Worm (Caenorhabditis elegans) whole organism, L4 larva: ENCODE measurements around the gene gldi-10.

Source experiments
- F10B5.3 ChIP-seq: sonication (generic microtip); optimal IDR thresholded peaks from 2 replicates; lab custom pipeline; 2016; ENCODE audit warnings: mild to moderate bottlenecking, missing genetic modification characterization, missing compliant biosample characterization
- F26F4.8 ChIP-seq: fragments of 200-800 bp; sonication (Bioruptor generic); conservative IDR thresholded peaks from 2 replicates; pipeline ENCODE4 v1.3.6; 2022; ENCODE audit warnings: missing genetic modification characterization, missing compliant biosample characterization
- T20F7.1 ChIP-seq: fragments of 200-800 bp; sonication (Bioruptor generic); optimal IDR thresholded peaks from 2 replicates; lab custom pipeline; 2018; ENCODE audit warnings: mild to moderate bottlenecking, missing genetic modification characterization, missing compliant biosample characterization
- Y48G9A.11 ChIP-seq: fragments of 200-800 bp; sonication (Bioruptor generic); IDR thresholded peaks from 2 replicates; pipeline ENCODE4 v1.3.6; 2022; ENCODE audit warnings: missing genetic modification reagents, missing genetic modification characterization, missing compliant biosample characterization
- Y5F2A.4 ChIP-seq: fragments of 200-800 bp; sonication (Bioruptor generic); optimal IDR thresholded peaks from 2 replicates; lab custom pipeline; 2018; ENCODE audit warnings: mild to moderate bottlenecking, missing genetic modification characterization, missing compliant biosample characterization
- ZK337.2 ChIP-seq: fragments of 200-800 bp; sonication (Bioruptor generic); IDR thresholded peaks from 2 replicates; pipeline ENCODE4 v1.3.6; 2022; ENCODE audit warnings: missing genetic modification reagents, missing genetic modification characterization, missing compliant biosample characterization
- aha-1 ChIP-seq: fragments of 150-350 bp; peaks from one replicate; lab custom pipeline; 2014; ENCODE audit warnings: missing biosample characterization, missing genetic modification characterization
- ama-1 ChIP-seq: fragments of 150-350 bp; optimal IDR thresholded peaks from 2 replicates; lab custom pipeline; 2014; ENCODE audit warnings: inconsistent platforms, mixed read lengths
- arid-1 ChIP-seq: fragments of 200-800 bp; sonication (Bioruptor generic); conservative IDR thresholded peaks from 2 replicates; pipeline ENCODE4 v1.3.6; 2022; ENCODE audit warnings: missing genetic modification reagents, missing genetic modification characterization, missing compliant biosample characterization
- attf-4 ChIP-seq: sonication (generic microtip); optimal IDR thresholded peaks from 3 replicates; lab custom pipeline; 2017; ENCODE audit warnings: missing biosample characterization, missing genetic modification characterization
- ceh-20 ChIP-seq: fragments of 200-800 bp; sonication (Bioruptor generic); IDR thresholded peaks from 2 replicates; pipeline ENCODE4 v1.3.6; 2022; ENCODE audit warnings: missing genetic modification reagents, missing genetic modification characterization, missing compliant biosample characterization
- ceh-44 ChIP-seq: fragments of 200-800 bp; sonication (Bioruptor generic); IDR thresholded peaks from 2 replicates; pipeline ENCODE4 v1.3.6; 2022; ENCODE audit warnings: missing genetic modification reagents, missing genetic modification characterization, missing compliant biosample characterization
- ceh-82 ChIP-seq: sonication (generic microtip); optimal IDR thresholded peaks from 2 replicates; lab custom pipeline; 2017; ENCODE audit warnings: missing biosample characterization, missing genetic modification characterization
- ces-1 ChIP-seq: fragments of 150-350 bp; sonication (generic microtip); optimal IDR thresholded peaks from 4 replicates; lab custom pipeline; 2014; ENCODE audit warnings: missing biosample characterization, missing genetic modification reagents, missing genetic modification characterization
- cey-2 ChIP-seq: sonication (generic microtip); optimal IDR thresholded peaks from 3 replicates; lab custom pipeline; 2017; ENCODE audit warnings: missing genetic modification characterization, mild to moderate bottlenecking, missing compliant biosample characterization, antibody characterized with exemption, borderline replicate concordance; ENCODE audit not compliant: insufficient read depth
- ctbp-1 ChIP-seq: fragments of 200-800 bp; sonication (Bioruptor generic); IDR thresholded peaks from 2 replicates; pipeline ENCODE4 v1.3.6; 2022; ENCODE audit warnings: missing genetic modification reagents, missing genetic modification characterization, missing compliant biosample characterization
- daf-19 ChIP-seq: fragments of 200-800 bp; sonication (Bioruptor generic); conservative IDR thresholded peaks from 2 replicates; pipeline ENCODE4 v1.3.6; 2022; ENCODE audit warnings: missing genetic modification characterization, missing compliant biosample characterization
- egl-27 ChIP-seq: sonication (generic microtip); optimal IDR thresholded peaks from 3 replicates; lab custom pipeline; 2017; ENCODE audit warnings: missing biosample characterization, missing genetic modification reagents, missing genetic modification characterization
- fkh-10 ChIP-seq: fragments of 150-350 bp; optimal IDR thresholded peaks from 2 replicates; lab custom pipeline; 2014; ENCODE audit warnings: missing biosample characterization, missing genetic modification reagents, missing genetic modification characterization
- hlh-30 ChIP-seq: sonication (generic microtip); optimal IDR thresholded peaks from 2 replicates; lab custom pipeline; 2017; ENCODE audit warnings: antibody characterized with exemption, mild to moderate bottlenecking, missing genetic modification characterization, missing compliant biosample characterization; ENCODE audit not compliant: insufficient read depth
- hmg-1.1 ChIP-seq: fragments of 200-800 bp; sonication (Bioruptor generic); IDR thresholded peaks from 2 replicates; pipeline ENCODE4 v1.3.6; 2022; ENCODE audit warnings: missing genetic modification reagents, missing genetic modification characterization, missing compliant biosample characterization
- lsy-2 ChIP-seq, 2 experiments: fragments of 150-350 bp in 1 of 2; sonication (generic microtip) in 1 of 2; optimal IDR thresholded peaks; 2 replicates each; lab custom pipeline; 2014 to 2017; ENCODE audit warnings: missing biosample characterization in 2 of 2, missing genetic modification characterization in 2 of 2
- mdt-29 ChIP-seq: fragments of 200-800 bp; sonication (Bioruptor generic); IDR thresholded peaks from 2 replicates; pipeline ENCODE4 v1.3.6; 2022; ENCODE audit warnings: missing genetic modification reagents, missing genetic modification characterization, missing compliant biosample characterization
- mep-1 ChIP-seq: fragments of 150-350 bp; sonication (generic microtip); optimal IDR thresholded peaks from 3 replicates; lab custom pipeline; 2014; ENCODE audit warnings: missing biosample characterization, missing genetic modification characterization
- nhr-111 ChIP-seq: fragments of 200-800 bp; sonication (Bioruptor generic); optimal IDR thresholded peaks from 2 replicates; lab custom pipeline; 2018; ENCODE audit warnings: mild to moderate bottlenecking, missing genetic modification characterization, missing compliant biosample characterization
- nhr-237 ChIP-seq: sonication (generic microtip); optimal IDR thresholded peaks from 2 replicates; lab custom pipeline; 2017; ENCODE audit warnings: missing biosample characterization, missing genetic modification characterization
- nhr-28 ChIP-seq: fragments of 150-350 bp; optimal IDR thresholded peaks from 2 replicates; lab custom pipeline; 2014; ENCODE audit warnings: missing biosample characterization, missing genetic modification characterization
- nhr-6 ChIP-seq: fragments of 150-350 bp; optimal IDR thresholded peaks from 2 replicates; lab custom pipeline; 2014; ENCODE audit warnings: missing biosample characterization, missing genetic modification characterization
- pha-4 ChIP-seq, 2 experiments: fragments of 150-350 bp in 1 of 2; fragments of 200-800 bp in 1 of 2; sonication (Bioruptor generic) in 1 of 2; IDR thresholded peaks in 1 of 2; optimal IDR thresholded peaks in 1 of 2; 2 replicates each; pipeline versions ENCODE4 v1.3.6 to Lab custom; 2014 to 2022; ENCODE audit warnings: missing genetic modification characterization in 2 of 2, missing genetic modification reagents in 2 of 2, missing biosample characterization in 1 of 2, missing compliant biosample characterization in 1 of 2
- set-16 ChIP-seq: fragments of 200-800 bp; sonication (Bioruptor generic); IDR thresholded peaks from 2 replicates; pipeline ENCODE4 v1.3.6; 2022; ENCODE audit warnings: missing genetic modification reagents, missing genetic modification characterization, missing compliant biosample characterization
- skn-1 ChIP-seq: fragments of 150-350 bp; optimal IDR thresholded peaks from 2 replicates; lab custom pipeline; 2014; ENCODE audit warnings: missing biosample characterization, missing genetic modification characterization
- snpc-4 ChIP-seq: fragments of 150-350 bp; optimal IDR thresholded peaks from 2 replicates; lab custom pipeline; 2014; ENCODE audit warnings: missing biosample characterization, missing genetic modification characterization
- spr-3 ChIP-seq: fragments of 200-800 bp; sonication (Bioruptor generic); optimal IDR thresholded peaks from 2 replicates; lab custom pipeline; 2018; ENCODE audit warnings: mild to moderate bottlenecking, missing genetic modification characterization, missing compliant biosample characterization
- unc-62 ChIP-seq, 3 experiments: fragments of 150-350 bp in 1 of 3; sonication (generic microtip); optimal IDR thresholded peaks in 2 of 3; peaks in 1 of 3; 1 replicate in 1 of 3; 2 replicates in 2 of 3; lab custom pipeline; 2014 to 2017; ENCODE audit warnings: missing biosample characterization in 3 of 3, missing genetic modification characterization in 3 of 3, missing genetic modification reagents in 3 of 3, missing genotype in 1 of 3
- vab-7 ChIP-seq: fragments of 200-800 bp; sonication (Bioruptor generic); IDR thresholded peaks from 2 replicates; pipeline ENCODE4 v1.3.6; 2022; ENCODE audit warnings: missing genetic modification reagents, missing genetic modification characterization, missing compliant biosample characterization
- ztf-7 ChIP-seq: fragments of 150-350 bp; optimal IDR thresholded peaks from 2 replicates; lab custom pipeline; 2014; ENCODE audit warnings: missing biosample characterization, missing genetic modification characterization

The gldi-10 gene

ce11 chrIV:9088294-9088693 lies 10.7 kb upstream of the gldi-10 start, which contains the start of gene msa-1:
msa-1 (plus strand) TSS chrIV:9088594.
- TF ChIP-seq set-16 (no peak), hmg-1.1 (GFP tag; lab: Robert Waterston, UW) (no peak), fkh-10 (GFP tag; lab: Kevin White, UChicago) (no peak), vab-7 (GFP tag; lab: Robert Waterston, UW) (no peak), ceh-20 (GFP tag; lab: Robert Waterston, UW) (no peak), nhr-237 (tag; lab: Kevin White, UChicago) (no peak), nhr-111 (GFP tag; lab: Kevin White, UChicago) (no peak), spr-3 (GFP tag; lab: Kevin White, UChicago) (no peak), aha-1 (tag; lab: Kevin White, UChicago) (no peak), ceh-44 (GFP tag; lab: Robert Waterston, UW) (no peak), snpc-4 (tag; lab: Kevin White, UChicago) (no peak), pha-4 (GFP tag; IDR thresholded peaks at IDR 0.05; lab: Robert Waterston, UW) (no peak), pha-4 (tag; optimal IDR thresholded peaks at IDR 0.05; lab: Kevin White, UChicago) (no peak)
- TF ChIP-seq, all 104 proteins: peak for 0

ce11 chrIV:9090538-9091195 lies 8.4 kb upstream of the gldi-10 start:
- peak in 1 of 2 experiments; percentile 32 for TF ChIP-seq unc-62 (GFP tag; optimal IDR thresholded peaks at IDR 0.05 in 1 of 2; lab: Kevin White, UChicago)
- no peak for TF ChIP-seq unc-62 (tag; optimal IDR thresholded peaks at IDR 0.05; lab: Kevin White, UChicago)
- TF ChIP-seq F10B5.3 (tag; lab: Kevin White, UChicago) = no peak
- TF ChIP-seq skn-1 (tag; lab: Kevin White, UChicago) = no peak
- TF ChIP-seq F26F4.8 = no peak
- TF ChIP-seq hlh-30 (tag; lab: Kevin White, UChicago) = peak; percentile 60

- TF ChIP-seq hlh-30 (tag; lab: Kevin White, UChicago) (no peak), ces-1 (peak; percentile 93), ZK337.2 (GFP tag; lab: Robert Waterston, UW) (no peak), ceh-20 (GFP tag; lab: Robert Waterston, UW) (no peak), egl-27 (tag; lab: Kevin White, UChicago) (no peak), Y5F2A.4 (GFP tag; lab: Kevin White, UChicago) (no peak), fkh-10 (GFP tag; lab: Kevin White, UChicago) (peak; percentile 72), nhr-28 (tag; lab: Kevin White, UChicago) (no peak), aha-1 (tag; lab: Kevin White, UChicago) (peak; percentile 66), T20F7.1 (GFP tag; lab: Kevin White, UChicago) (no peak), ctbp-1 (GFP tag; lab: Robert Waterston, UW) (peak; percentile 67; the same call in 1 of the 2 replicates), mdt-29 (no peak), lsy-2 (tag; optimal IDR thresholded peaks at IDR 0.05; lab: Kevin White, UChicago) (peak in 1 of 2 experiments; percentile 12), F10B5.3 (tag; lab: Kevin White, UChicago) (no peak), ceh-82 (no peak), mep-1 (tag; lab: Kevin White, UChicago) (peak; percentile 11), ztf-7 (no peak)
- TF ChIP-seq, all 104 proteins: peak for 6
These were observed 7.0 kb upstream of the gldi-10 start for ce11 chrIV:9092011-9092410.

ce11 chrIV:9093932-9094331 lies 5.1 kb upstream of the gldi-10 start, which contains the start of gene lpl-1:
lpl-1 (minus strand) TSS chrIV:9094032.
- TF ChIP-seq ceh-20 (GFP tag; lab: Robert Waterston, UW) (no peak), ama-1 (lab: Kevin White, UChicago) (peak; percentile 6)
- TF ChIP-seq, all 104 proteins: peak for 1

ce11 chrIV:9094356-9094755 lies 4.7 kb upstream of the gldi-10 start, which contains the start of gene mrpl-42:
mrpl-42 (minus strand) TSS chrIV:9094456.
- TF ChIP-seq Y48G9A.11 (GFP tag; lab: Robert Waterston, UW) (no peak), nhr-6 (tag; lab: Kevin White, UChicago) (no peak), cey-2 (no peak), attf-4 (tag; lab: Kevin White, UChicago) (no peak), daf-19 (GFP tag; lab: Robert Waterston, UW) (no peak), arid-1 (GFP tag; lab: Robert Waterston, UW) (no peak)
- TF ChIP-seq, all 104 proteins: peak for 0
